Worm (Caenorhabditis elegans) whole organism, mixed stage, embryonic: ENCODE results near the gene sel-8.

Source experiments
- M03D4.4 ChIP-seq: sonication (generic microtip); optimal IDR thresholded peaks from 2 replicates; lab custom pipeline; 2017; ENCODE audit warnings: mild to moderate bottlenecking, missing genetic modification characterization, missing compliant biosample characterization
- bed-3 ChIP-seq: fragments of 200-800 bp; sonication (Bioruptor generic); optimal IDR thresholded peaks from 3 replicates; lab custom pipeline; 2018; ENCODE audit warnings: mild to moderate bottlenecking, missing genetic modification characterization, moderate library complexity, missing compliant biosample characterization
- blmp-1 ChIP-seq: fragments of 150-350 bp; optimal IDR thresholded peaks from 2 replicates; lab custom pipeline; 2014; ENCODE audit warnings: missing biosample characterization, missing genetic modification characterization
- ceh-39 ChIP-seq: fragments of 150-350 bp; optimal IDR thresholded peaks from 2 replicates; lab custom pipeline; 2014; ENCODE audit warnings: missing biosample characterization, missing genetic modification characterization
- ceh-43 ChIP-seq: fragments of 200-800 bp; sonication (Bioruptor generic); optimal IDR thresholded peaks from 2 replicates; lab custom pipeline; 2018; ENCODE audit warnings: mild to moderate bottlenecking, missing genetic modification characterization, moderate library complexity, missing compliant biosample characterization
- ceh-83 ChIP-seq: fragments of 200-800 bp; sonication (Bioruptor generic); optimal IDR thresholded peaks from 2 replicates; lab custom pipeline; 2018; ENCODE audit warnings: mild to moderate bottlenecking, missing genetic modification characterization, missing compliant biosample characterization
- ces-1 ChIP-seq: fragments of 150-350 bp; optimal IDR thresholded peaks from 2 replicates; lab custom pipeline; 2014; ENCODE audit warnings: missing biosample characterization, missing genetic modification reagents, missing genetic modification characterization
- cnd-1 ChIP-seq: fragments of 200-800 bp; sonication (Bioruptor generic); optimal IDR thresholded peaks from 2 replicates; lab custom pipeline; 2018; ENCODE audit warnings: mild to moderate bottlenecking, missing genetic modification characterization, missing compliant biosample characterization
- drap-1 ChIP-seq: fragments of 200-800 bp; sonication (Bioruptor generic); optimal IDR thresholded peaks from 3 replicates; lab custom pipeline; 2018; ENCODE audit warnings: mild to moderate bottlenecking, missing genetic modification characterization, missing compliant biosample characterization
- elt-1 ChIP-seq: sonication (generic microtip); optimal IDR thresholded peaks from 2 replicates; lab custom pipeline; 2017; ENCODE audit warnings: missing genetic modification characterization, mild to moderate bottlenecking, missing compliant biosample characterization, antibody characterized with exemption, moderate library complexity, borderline replicate concordance; ENCODE audit not compliant: insufficient read depth
- elt-3 ChIP-seq: fragments of 150-350 bp; optimal IDR thresholded peaks from 2 replicates; lab custom pipeline; 2014; ENCODE audit warnings: missing biosample characterization, missing genetic modification characterization
- flh-1 ChIP-seq: fragments of 200-800 bp; sonication (Bioruptor generic); optimal IDR thresholded peaks from 2 replicates; lab custom pipeline; 2018; ENCODE audit warnings: mild to moderate bottlenecking, missing genetic modification characterization, moderate library complexity, missing compliant biosample characterization
- ham-2 ChIP-seq: fragments of 200-800 bp; sonication (Bioruptor generic); optimal IDR thresholded peaks from 2 replicates; lab custom pipeline; 2018; ENCODE audit warnings: mild to moderate bottlenecking, missing genetic modification characterization, missing compliant biosample characterization
- hlh-1 ChIP-seq: fragments of 150-350 bp; optimal IDR thresholded peaks from 2 replicates; lab custom pipeline; 2014; ENCODE audit warnings: missing biosample characterization, missing genetic modification reagents, missing genetic modification characterization
- lsy-2 ChIP-seq: fragments of 150-350 bp; optimal IDR thresholded peaks from 2 replicates; lab custom pipeline; 2014; ENCODE audit warnings: missing biosample characterization, missing genetic modification characterization
- mab-5 ChIP-seq: fragments of 150-350 bp; optimal IDR thresholded peaks from 2 replicates; lab custom pipeline; 2014; ENCODE audit warnings: missing biosample characterization, missing genetic modification characterization
- mep-1 ChIP-seq: fragments of 150-350 bp; optimal IDR thresholded peaks from 2 replicates; lab custom pipeline; 2017; ENCODE audit warnings: missing biosample characterization, missing genetic modification reagents, missing genetic modification characterization, inconsistent platforms
- mls-2 ChIP-seq: sonication (generic microtip); optimal IDR thresholded peaks from 2 replicates; lab custom pipeline; 2016; ENCODE audit warnings: mild to moderate bottlenecking, missing genetic modification characterization, moderate library complexity, missing compliant biosample characterization
- nhr-12 ChIP-seq: fragments of 150-350 bp; optimal IDR thresholded peaks from 2 replicates; lab custom pipeline; 2014; ENCODE audit warnings: missing biosample characterization, missing genetic modification characterization
- nhr-2 ChIP-seq: fragments of 150-350 bp; optimal IDR thresholded peaks from 2 replicates; lab custom pipeline; 2014; ENCODE audit warnings: missing biosample characterization, missing genetic modification characterization
- nhr-237 ChIP-seq: fragments of 150-350 bp; optimal IDR thresholded peaks from 2 replicates; lab custom pipeline; 2014; ENCODE audit warnings: missing biosample characterization, missing genetic modification characterization
- nhr-28 ChIP-seq: fragments of 150-350 bp; optimal IDR thresholded peaks from 2 replicates; lab custom pipeline; 2014; ENCODE audit warnings: missing biosample characterization, missing genetic modification characterization
- pha-4 ChIP-seq: fragments of 150-350 bp; optimal IDR thresholded peaks from 2 replicates; lab custom pipeline; 2018; ENCODE audit warnings: missing biosample characterization, missing genetic modification reagents, missing genetic modification characterization
- sem-2 ChIP-seq: fragments of 200-800 bp; sonication (Bioruptor generic); optimal IDR thresholded peaks from 2 replicates; lab custom pipeline; 2018; ENCODE audit warnings: mild to moderate bottlenecking, missing genetic modification characterization, missing compliant biosample characterization
- snpc-4 ChIP-seq: fragments of 150-350 bp; optimal IDR thresholded peaks from 2 replicates; lab custom pipeline; 2014; ENCODE audit warnings: missing biosample characterization, missing genetic modification characterization
- sptf-1 ChIP-seq: sonication (generic microtip); optimal IDR thresholded peaks from 2 replicates; lab custom pipeline; 2017; ENCODE audit warnings: mild to moderate bottlenecking, missing genetic modification characterization, moderate library complexity, missing compliant biosample characterization
- tbx-8 ChIP-seq: fragments of 200-800 bp; sonication (Bioruptor generic); optimal IDR thresholded peaks from 2 replicates; lab custom pipeline; 2018; ENCODE audit warnings: mild to moderate bottlenecking, missing genetic modification characterization, moderate library complexity, missing compliant biosample characterization
- unc-120 ChIP-seq: sonication (generic microtip); optimal IDR thresholded peaks from 2 replicates; lab custom pipeline; 2017; ENCODE audit warnings: missing genetic modification characterization, missing compliant biosample characterization; ENCODE audit not compliant: poor library complexity, severe bottlenecking
- unc-39 ChIP-seq: fragments of 150-350 bp; optimal IDR thresholded peaks from 2 replicates; lab custom pipeline; 2014; ENCODE audit warnings: missing biosample characterization, missing genetic modification characterization
- unc-62 ChIP-seq: fragments of 150-350 bp; optimal IDR thresholded peaks from 2 replicates; lab custom pipeline; 2014; ENCODE audit warnings: missing biosample characterization, missing genetic modification reagents, missing genetic modification characterization
- zip-8 ChIP-seq: fragments of 150-350 bp; optimal IDR thresholded peaks from 2 replicates; lab custom pipeline; 2014; ENCODE audit warnings: missing biosample characterization, missing genetic modification characterization

Gene sel-8

ce11 chrIII:3652964-3653363 lies 26.0 kb upstream of the sel-8 start:
- TF ChIP-seq unc-39 (tag; lab: Kevin White, UChicago) (no peak), ceh-43 (GFP tag; lab: Kevin White, UChicago) (no peak), nhr-2 (no peak), ham-2 (GFP tag; lab: Kevin White, UChicago) (no peak), drap-1 (GFP tag; lab: Kevin White, UChicago) (no peak), mab-5 (tag; lab: Kevin White, UChicago) (no peak), pha-4 (tag; lab: Kevin White, UChicago) (no peak), sem-2 (GFP tag; lab: Kevin White, UChicago) (no peak), bed-3 (GFP tag; lab: Kevin White, UChicago) (no peak), nhr-12 (tag; lab: Kevin White, UChicago) (no peak), nhr-28 (tag; lab: Kevin White, UChicago) (no peak), tbx-8 (GFP tag; lab: Kevin White, UChicago) (no peak), blmp-1 (no peak), unc-62 (no peak), elt-1 (no peak), elt-3 (tag; lab: Kevin White, UChicago) (no peak), cnd-1 (tag; lab: Kevin White, UChicago) (no peak), lsy-2 (tag; lab: Kevin White, UChicago) (no peak), ces-1 (GFP tag; lab: Kevin White, UChicago) (no peak)
- TF ChIP-seq, all 35 proteins: peak for 0

- no peak for TF ChIP-seq unc-120 (tag; lab: Kevin White, UChicago)
- TF ChIP-seq ham-2 (GFP tag; lab: Kevin White, UChicago) = no peak
- no peak for TF ChIP-seq hlh-1 (tag; lab: Kevin White, UChicago)
- TF ChIP-seq unc-62 = no peak
- TF ChIP-seq mab-5 (tag; lab: Kevin White, UChicago) = no peak
- no peak for TF ChIP-seq sem-2 (GFP tag; lab: Kevin White, UChicago)
- no peak for TF ChIP-seq ceh-39 (tag; lab: Kevin White, UChicago)
- no peak for TF ChIP-seq blmp-1
- TF ChIP-seq elt-1 = no peak
- no peak for TF ChIP-seq mep-1 (tag; lab: Kevin White, UChicago)
- no peak for TF ChIP-seq M03D4.4 (tag; lab: Kevin White, UChicago)
Observed at ce11 chrIII:3652427-3652826, 25.5 kb upstream of the sel-8 start.

ce11 chrIII:3650677-3651315 lies 23.9 kb upstream of the sel-8 start, which contains the start of the genes madf-8 and gsr-1:
Gene madf-8, minus strand, starts transcription at chrIII:3650832.
Gene gsr-1, plus strand, starts transcription at chrIII:3650907.
- no peak for TF ChIP-seq mls-2 (tag; lab: Kevin White, UChicago)
- TF ChIP-seq nhr-12 (tag; lab: Kevin White, UChicago) = no peak
- no peak for TF ChIP-seq unc-39 (tag; lab: Kevin White, UChicago)
- no peak for TF ChIP-seq snpc-4 (tag; lab: Kevin White, UChicago)
- TF ChIP-seq sem-2 (GFP tag; lab: Kevin White, UChicago) = no peak
- TF ChIP-seq ceh-39 (tag; lab: Kevin White, UChicago) = no peak
- no peak for TF ChIP-seq pha-4 (tag; lab: Kevin White, UChicago)
- TF ChIP-seq hlh-1 (tag; lab: Kevin White, UChicago) = peak; percentile 28
- TF ChIP-seq M03D4.4 (tag; lab: Kevin White, UChicago) = no peak
- peak; percentile 7 for TF ChIP-seq lsy-2 (tag; lab: Kevin White, UChicago)
- peak; percentile 39 for TF ChIP-seq mep-1 (tag; lab: Kevin White, UChicago)
- no peak for TF ChIP-seq zip-8
- TF ChIP-seq unc-120 (tag; lab: Kevin White, UChicago) = peak; percentile 51
- no peak for TF ChIP-seq flh-1 (GFP tag; lab: Kevin White, UChicago)
- TF ChIP-seq drap-1 (GFP tag; lab: Kevin White, UChicago) = no peak
- peak; percentile 0 for TF ChIP-seq ces-1 (GFP tag; lab: Kevin White, UChicago)
- TF ChIP-seq nhr-237 = no peak
- no peak for TF ChIP-seq ham-2 (GFP tag; lab: Kevin White, UChicago)
- no peak for TF ChIP-seq nhr-2
- peak; percentile 36 for TF ChIP-seq sptf-1 (tag; lab: Kevin White, UChicago)
- TF ChIP-seq elt-1 = no peak

- TF ChIP-seq unc-39 (tag; lab: Kevin White, UChicago) (no peak), bed-3 (GFP tag; lab: Kevin White, UChicago) (no peak), flh-1 (GFP tag; lab: Kevin White, UChicago) (no peak), snpc-4 (tag; lab: Kevin White, UChicago) (no peak), nhr-2 (no peak), nhr-28 (tag; lab: Kevin White, UChicago) (no peak), drap-1 (GFP tag; lab: Kevin White, UChicago) (no peak), tbx-8 (GFP tag; lab: Kevin White, UChicago) (no peak), ham-2 (GFP tag; lab: Kevin White, UChicago) (no peak), unc-62 (no peak), M03D4.4 (tag; lab: Kevin White, UChicago) (no peak), ceh-83 (GFP tag; lab: Kevin White, UChicago) (no peak)
- TF ChIP-seq, all 35 proteins: peak for 0
Observed at ce11 chrIII:3650266-3650665, 23.3 kb upstream of the sel-8 start.
